Worm (Caenorhabditis elegans): Measurements from ENCODE around the gene unc-33.

Gene unc-33

DNA sequence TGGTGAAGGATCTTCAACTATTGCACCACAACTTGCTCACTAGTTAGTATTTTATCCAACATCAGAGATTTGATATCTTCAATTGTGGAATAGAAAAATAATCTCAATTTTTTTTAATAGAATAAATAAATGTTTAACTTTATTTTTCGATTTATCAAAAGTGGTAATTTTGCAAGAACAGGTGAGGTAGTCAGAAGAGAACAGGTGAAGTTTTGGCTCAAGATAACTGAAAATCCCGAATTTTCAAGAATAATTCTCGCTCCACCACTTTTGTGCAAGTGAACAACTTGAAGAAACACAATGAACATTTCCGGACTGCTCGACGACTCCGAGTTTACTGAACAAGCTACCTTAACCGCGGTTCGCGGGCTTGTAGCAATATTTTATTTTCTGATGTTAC lies 25.2 kb upstream of the unc-33 start, which contains the start of gene srz-78:
Gene srz-78, plus strand, starts transcription at position 301 of the 400 bp plus-strand sequence.
- no peak for TF ChIP-seq tra-4 (tag; optimal IDR thresholded peaks at IDR 0.05)
- no peak for TF ChIP-seq hmg-4 (GFP tag; optimal IDR thresholded peaks at IDR 0.05)

DNA sequence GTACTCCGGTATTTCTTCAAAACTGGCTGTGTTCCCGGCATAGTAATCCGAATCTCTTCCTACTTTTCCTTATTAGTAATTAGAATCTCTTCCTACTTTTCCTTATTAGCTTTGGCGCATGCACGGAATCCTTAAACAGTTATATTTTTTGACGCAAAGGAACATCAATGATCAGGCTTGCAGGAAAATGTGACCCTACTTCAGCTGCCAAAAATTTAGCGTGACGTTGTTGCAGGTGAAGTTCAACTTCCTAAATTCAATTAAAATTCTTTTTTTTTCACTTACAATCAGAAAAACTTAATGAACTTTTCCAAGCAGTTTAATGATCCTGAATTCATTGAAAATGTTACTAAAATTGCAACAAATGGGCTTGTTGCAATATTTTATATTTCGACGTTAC lies 23.4 kb upstream of the unc-33 start, which contains the start of gene srz-79:
Gene srz-79, plus strand, starts transcription at position 301 of the 400 bp plus-strand sequence.
- no peak for TF ChIP-seq flt-1 (GFP tag; IDR thresholded peaks at IDR 0.05)
- no peak for TF ChIP-seq ceh-36 (tag; optimal IDR thresholded peaks at IDR 0.05)
- TF ChIP-seq hnd-1 (tag; optimal IDR thresholded peaks at IDR 0.05): no peak

DNA sequence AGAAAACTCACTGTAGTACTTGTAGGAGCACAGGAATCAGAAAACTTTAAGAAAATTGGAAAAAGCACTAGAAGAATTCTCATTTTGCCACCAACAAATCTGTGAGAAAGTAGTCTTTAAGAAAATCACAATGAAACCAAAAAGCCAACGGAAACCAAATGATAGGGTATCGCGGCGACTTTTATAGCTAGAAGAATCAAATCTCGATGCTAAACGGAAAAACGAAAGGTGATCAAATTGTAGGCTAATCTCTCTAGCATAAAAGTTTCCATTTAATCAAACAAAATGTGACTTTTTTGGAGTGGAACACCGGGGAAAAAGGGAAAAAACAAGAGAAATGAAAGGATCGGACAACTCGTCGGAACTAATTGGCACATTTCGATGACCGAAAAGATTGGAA lies 20.3 kb upstream of the unc-33 start, which contains the start of gene C09G12.17:
Gene C09G12.17, minus strand, starts transcription at position 101 of the 400 bp plus-strand sequence.
- TF ChIP-seq F13C5.2 (tag; optimal IDR thresholded peaks at IDR 0.05): no peak

DNA sequence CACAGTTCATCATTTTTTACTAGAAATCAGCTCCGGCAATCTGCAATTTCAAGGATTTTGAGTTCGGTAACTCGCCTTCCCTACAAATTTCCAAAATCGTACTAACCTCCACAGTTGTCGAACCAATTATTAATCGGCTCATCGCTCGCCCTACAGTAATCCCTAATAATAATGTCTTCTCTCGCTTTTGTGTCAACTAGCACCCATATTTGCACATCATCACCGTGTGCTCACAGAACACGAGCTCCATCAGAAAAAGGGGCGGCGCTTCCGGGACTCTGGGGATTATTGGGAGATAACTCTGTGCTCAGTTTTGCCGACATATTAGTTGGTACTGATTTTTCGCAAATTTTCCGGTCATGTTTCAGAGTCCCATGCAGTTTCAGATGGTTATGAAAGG lies 18.8 kb upstream of the unc-33 start, which contains the start of gene ceh-53:
Gene ceh-53, plus strand, starts transcription at position 301 of the 400 bp plus-strand sequence.
- TF ChIP-seq flt-1 (GFP tag; IDR thresholded peaks at IDR 0.05): no peak
- TF ChIP-seq ceh-13 (GFP tag; optimal IDR thresholded peaks at IDR 0.05): no peak
- no peak for TF ChIP-seq hmg-4 (GFP tag; optimal IDR thresholded peaks at IDR 0.05)
- TF ChIP-seq tra-4 (tag; optimal IDR thresholded peaks at IDR 0.05): no peak
- no peak for TF ChIP-seq tbx-37 (GFP tag; conservative IDR thresholded peaks at IDR 0.05)
- TF ChIP-seq ceh-36 (tag; optimal IDR thresholded peaks at IDR 0.05): no peak

DNA sequence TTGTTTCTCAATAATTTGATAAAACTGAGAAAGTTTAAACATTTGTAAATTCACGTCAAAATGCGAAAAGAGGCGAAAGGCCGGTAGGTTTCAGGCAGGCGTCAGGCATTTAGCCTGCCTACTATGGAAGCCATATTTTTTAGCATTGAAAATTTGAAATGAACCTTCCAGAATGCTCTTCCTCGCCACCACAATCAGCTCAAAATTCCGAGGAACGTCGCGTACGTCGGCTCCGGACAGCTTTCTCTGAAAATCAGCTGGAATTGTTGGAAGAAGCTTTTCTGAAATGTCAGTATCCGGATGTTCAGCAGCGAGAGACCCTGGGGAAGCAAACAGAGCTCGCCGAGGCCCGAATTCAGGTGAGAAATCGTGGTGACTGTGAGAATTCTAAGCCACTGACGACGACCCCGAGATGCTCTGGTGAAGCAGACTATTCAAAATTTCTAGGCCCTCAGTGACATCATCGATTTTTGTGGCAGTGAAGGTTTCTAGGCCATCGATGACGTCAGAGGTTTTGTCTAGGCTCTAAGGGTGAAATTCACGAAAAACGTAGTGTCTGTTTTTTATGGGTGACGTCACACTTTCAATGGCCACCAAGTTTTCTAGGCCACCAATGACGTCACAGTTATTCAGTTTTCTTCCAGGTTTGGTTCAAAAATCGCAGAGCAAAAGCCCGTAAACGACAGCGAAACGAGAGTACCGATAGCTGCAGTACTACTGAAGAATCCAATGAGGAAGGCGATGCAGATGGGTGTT lies 14.5 kb upstream of the unc-33 start:
- TF ChIP-seq hnd-1 (tag; optimal IDR thresholded peaks at IDR 0.05) (no peak), hmg-4 (GFP tag; optimal IDR thresholded peaks at IDR 0.05) (no peak), tbx-11 (GFP tag; IDR thresholded peaks at IDR 0.05) (no peak), tra-4 (tag; optimal IDR thresholded peaks at IDR 0.05) (no peak), ceh-36 (tag; optimal IDR thresholded peaks at IDR 0.05) (no peak), aly-1 (tag; optimal IDR thresholded peaks at IDR 0.05) (no peak), F13C5.2 (tag; optimal IDR thresholded peaks at IDR 0.05) (no peak), ets-7 (tag; optimal IDR thresholded peaks at IDR 0.05) (no peak), ama-1 (optimal IDR thresholded peaks at IDR 0.05) (no peak), ceh-13 (GFP tag; optimal IDR thresholded peaks at IDR 0.05) (no peak), scrt-1 (GFP tag; IDR thresholded peaks at IDR 0.05) (no peak), flt-1 (GFP tag; IDR thresholded peaks at IDR 0.05) (no peak), B0310.2 (tag; optimal IDR thresholded peaks at IDR 0.05) (no peak), pes-1 (GFP tag; IDR thresholded peaks at IDR 0.05) (no peak), sea-1 (GFP tag; conservative IDR thresholded peaks at IDR 0.05) (no peak), hmbx-1 (tag; optimal IDR thresholded peaks at IDR 0.05) (no peak), tbx-37 (GFP tag; conservative IDR thresholded peaks at IDR 0.05) (no peak)

DNA sequence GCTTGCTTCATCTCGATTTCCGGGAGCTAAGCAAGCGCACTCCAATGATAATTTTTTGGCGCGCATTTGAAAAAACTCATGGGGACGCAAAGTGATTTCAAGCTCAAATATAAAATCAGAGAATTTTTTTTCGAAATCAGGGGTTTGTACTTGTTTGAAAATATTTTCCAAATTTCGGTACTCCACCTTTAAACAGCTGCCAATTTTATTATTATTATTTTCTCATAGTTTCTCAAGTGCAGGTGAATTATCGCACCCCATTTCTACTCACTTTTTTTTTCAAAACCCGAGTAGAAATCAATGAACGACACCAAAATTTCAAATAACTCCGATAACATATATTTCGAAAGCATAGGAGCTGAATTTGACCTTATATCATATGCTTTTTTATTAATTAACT lies 12.5 kb upstream of the unc-33 start, which contains the start of gene srz-83:
Gene srz-83, plus strand, starts transcription at position 301 of the 400 bp plus-strand sequence.
- TF ChIP-seq sea-1 (GFP tag; conservative IDR thresholded peaks at IDR 0.05) (no peak), hmbx-1 (tag; optimal IDR thresholded peaks at IDR 0.05) (no peak), F13C5.2 (tag; optimal IDR thresholded peaks at IDR 0.05) (no peak), ets-7 (tag; optimal IDR thresholded peaks at IDR 0.05) (no peak)

DNA sequence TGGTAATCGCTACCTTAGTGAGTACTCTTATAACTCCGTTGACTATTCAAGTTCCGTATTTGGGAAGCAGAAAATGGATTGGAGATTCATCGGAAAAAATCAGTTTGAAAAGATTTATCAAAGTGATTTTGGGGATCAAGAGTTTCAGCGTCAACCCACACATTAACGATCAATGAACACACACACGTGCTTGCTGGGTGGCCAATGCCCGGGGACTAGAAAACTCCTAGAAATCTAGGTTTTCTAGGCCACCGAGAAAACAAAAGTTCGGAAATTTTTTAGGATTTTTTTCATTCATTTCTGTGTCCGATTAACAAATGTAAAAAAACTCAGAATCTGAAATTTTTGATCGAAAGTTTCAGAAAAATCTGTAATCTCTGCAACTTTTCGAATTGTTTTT lies 10.7 kb upstream of the unc-33 start:
- TF ChIP-seq ama-1 (optimal IDR thresholded peaks at IDR 0.05) (peak; percentile 41), F13C5.2 (tag; optimal IDR thresholded peaks at IDR 0.05) (no peak)

DNA sequence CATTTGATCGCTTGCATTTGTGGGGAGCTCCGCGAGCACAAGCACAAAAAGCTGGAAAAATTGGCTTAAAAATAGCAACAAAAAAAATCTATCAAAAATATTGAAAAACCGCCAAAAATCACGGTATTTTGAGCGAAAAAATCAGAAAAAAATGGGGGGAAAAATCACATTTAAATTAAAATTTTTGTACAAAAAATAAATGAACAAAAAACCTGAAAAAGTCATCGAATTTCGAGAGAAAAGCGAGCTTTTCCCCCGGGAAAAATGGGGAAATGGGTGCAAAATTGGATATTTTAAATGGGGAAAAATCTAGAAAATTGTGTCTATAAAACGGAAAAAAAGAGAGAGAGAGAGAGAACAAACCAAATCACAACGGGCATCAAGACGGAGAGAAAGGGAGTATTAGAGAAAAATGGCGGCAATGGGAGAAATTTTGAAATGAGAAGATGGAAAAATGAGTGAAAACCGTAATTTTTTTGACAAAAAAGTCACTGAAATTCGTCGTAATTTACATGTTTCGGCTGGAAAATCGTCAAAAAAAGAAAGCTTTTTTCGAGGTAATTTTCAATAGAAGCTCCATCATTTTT lies 7.1 kb upstream of the unc-33 start, which contains the start of gene ced-10:
Gene ced-10, minus strand, starts transcription at position 51 of the 587 bp plus-strand sequence.
- TF ChIP-seq hmbx-1 (tag; optimal IDR thresholded peaks at IDR 0.05) (no peak), scrt-1 (GFP tag; IDR thresholded peaks at IDR 0.05) (no peak), hmg-4 (GFP tag; optimal IDR thresholded peaks at IDR 0.05) (no peak), hnd-1 (tag; optimal IDR thresholded peaks at IDR 0.05) (no peak), ceh-36 (tag; optimal IDR thresholded peaks at IDR 0.05) (no peak), tbx-11 (GFP tag; IDR thresholded peaks at IDR 0.05) (no peak), B0310.2 (tag; optimal IDR thresholded peaks at IDR 0.05) (no peak), flt-1 (GFP tag; IDR thresholded peaks at IDR 0.05) (no peak), pes-1 (GFP tag; IDR thresholded peaks at IDR 0.05) (no peak), ceh-13 (GFP tag; optimal IDR thresholded peaks at IDR 0.05) (no peak), aly-1 (tag; optimal IDR thresholded peaks at IDR 0.05) (no peak), F13C5.2 (tag; optimal IDR thresholded peaks at IDR 0.05) (no peak), sea-1 (GFP tag; conservative IDR thresholded peaks at IDR 0.05) (no peak), tra-4 (tag; optimal IDR thresholded peaks at IDR 0.05) (no peak), ama-1 (optimal IDR thresholded peaks at IDR 0.05) (no peak), ets-7 (tag; optimal IDR thresholded peaks at IDR 0.05) (no peak), tbx-37 (GFP tag; conservative IDR thresholded peaks at IDR 0.05) (no peak)

DNA sequence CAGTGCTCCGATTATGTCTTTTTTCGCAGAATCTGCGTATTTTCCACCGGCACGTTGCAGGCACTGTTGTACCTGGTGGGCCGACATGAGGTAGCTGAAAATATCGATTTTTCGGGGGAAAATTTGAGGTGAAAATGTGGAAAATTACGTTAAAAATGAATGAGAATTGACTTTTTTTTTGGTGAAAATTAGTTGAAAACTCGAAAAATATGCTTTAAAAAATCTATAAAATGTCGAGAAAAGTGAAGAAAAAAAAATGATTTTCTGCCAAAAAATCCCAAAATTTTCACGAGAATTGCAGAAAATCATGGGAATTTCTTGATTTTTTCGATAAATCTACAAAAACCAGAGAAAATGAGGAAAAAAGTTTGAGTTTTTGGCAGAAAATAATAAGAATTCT lies 2.2 kb upstream of the unc-33 start, which contains the start of gene tsg-101:
Gene tsg-101, minus strand, starts transcription at position 101 of the 400 bp plus-strand sequence.
- TF ChIP-seq tbx-11 (GFP tag; IDR thresholded peaks at IDR 0.05): no peak
- TF ChIP-seq pes-1 (GFP tag; IDR thresholded peaks at IDR 0.05): no peak
- TF ChIP-seq flt-1 (GFP tag; IDR thresholded peaks at IDR 0.05): no peak
- TF ChIP-seq F13C5.2 (tag; optimal IDR thresholded peaks at IDR 0.05): no peak
- TF ChIP-seq scrt-1 (GFP tag; IDR thresholded peaks at IDR 0.05): no peak
- no peak for TF ChIP-seq tbx-37 (GFP tag; conservative IDR thresholded peaks at IDR 0.05)
- TF ChIP-seq B0310.2 (tag; optimal IDR thresholded peaks at IDR 0.05): no peak
- TF ChIP-seq ceh-36 (tag; optimal IDR thresholded peaks at IDR 0.05): no peak
- no peak for TF ChIP-seq ets-7 (tag; optimal IDR thresholded peaks at IDR 0.05)
- no peak for TF ChIP-seq tra-4 (tag; optimal IDR thresholded peaks at IDR 0.05)
- no peak for TF ChIP-seq ceh-13 (GFP tag; optimal IDR thresholded peaks at IDR 0.05)
- TF ChIP-seq aly-1 (tag; optimal IDR thresholded peaks at IDR 0.05): no peak
- no peak for TF ChIP-seq sea-1 (GFP tag; conservative IDR thresholded peaks at IDR 0.05)
